Worm (Caenorhabditis elegans) whole organism, mixed stage, embryonic: ENCODE data around the gene C15F1.5.

ENCODE experiments used
- bed-3 ChIP-seq: fragments of 200-800 bp; sonication (Bioruptor generic); optimal IDR thresholded peaks from 3 replicates; lab custom pipeline; 2018; ENCODE audit warnings: mild to moderate bottlenecking, missing genetic modification characterization, moderate library complexity, missing compliant biosample characterization
- blmp-1 ChIP-seq: fragments of 150-350 bp; optimal IDR thresholded peaks from 2 replicates; lab custom pipeline; 2014; ENCODE audit warnings: missing biosample characterization, missing genetic modification characterization
- ceh-83 ChIP-seq: fragments of 200-800 bp; sonication (Bioruptor generic); optimal IDR thresholded peaks from 2 replicates; lab custom pipeline; 2018; ENCODE audit warnings: mild to moderate bottlenecking, missing genetic modification characterization, missing compliant biosample characterization
- ces-1 ChIP-seq: fragments of 150-350 bp; optimal IDR thresholded peaks from 2 replicates; lab custom pipeline; 2014; ENCODE audit warnings: missing biosample characterization, missing genetic modification reagents, missing genetic modification characterization
- cnd-1 ChIP-seq: fragments of 200-800 bp; sonication (Bioruptor generic); optimal IDR thresholded peaks from 2 replicates; lab custom pipeline; 2018; ENCODE audit warnings: mild to moderate bottlenecking, missing genetic modification characterization, missing compliant biosample characterization
- drap-1 ChIP-seq: fragments of 200-800 bp; sonication (Bioruptor generic); optimal IDR thresholded peaks from 3 replicates; lab custom pipeline; 2018; ENCODE audit warnings: mild to moderate bottlenecking, missing genetic modification characterization, missing compliant biosample characterization
- elt-1 ChIP-seq: sonication (generic microtip); optimal IDR thresholded peaks from 2 replicates; lab custom pipeline; 2017; ENCODE audit warnings: missing genetic modification characterization, mild to moderate bottlenecking, missing compliant biosample characterization, antibody characterized with exemption, moderate library complexity, borderline replicate concordance; ENCODE audit not compliant: insufficient read depth
- hlh-1 ChIP-seq: fragments of 150-350 bp; optimal IDR thresholded peaks from 2 replicates; lab custom pipeline; 2014; ENCODE audit warnings: missing biosample characterization, missing genetic modification reagents, missing genetic modification characterization
- lin-32 ChIP-seq: fragments of 200-800 bp; sonication (Bioruptor generic); optimal IDR thresholded peaks from 2 replicates; lab custom pipeline; 2018; ENCODE audit warnings: mild to moderate bottlenecking, missing genetic modification characterization, missing compliant biosample characterization
- mls-2 ChIP-seq: sonication (generic microtip); optimal IDR thresholded peaks from 2 replicates; lab custom pipeline; 2016; ENCODE audit warnings: mild to moderate bottlenecking, missing genetic modification characterization, moderate library complexity, missing compliant biosample characterization
- nhr-12 ChIP-seq: fragments of 150-350 bp; optimal IDR thresholded peaks from 2 replicates; lab custom pipeline; 2014; ENCODE audit warnings: missing biosample characterization, missing genetic modification characterization
- nhr-237 ChIP-seq: fragments of 150-350 bp; optimal IDR thresholded peaks from 2 replicates; lab custom pipeline; 2014; ENCODE audit warnings: missing biosample characterization, missing genetic modification characterization
- sem-2 ChIP-seq: fragments of 200-800 bp; sonication (Bioruptor generic); optimal IDR thresholded peaks from 2 replicates; lab custom pipeline; 2018; ENCODE audit warnings: mild to moderate bottlenecking, missing genetic modification characterization, missing compliant biosample characterization
- snpc-4 ChIP-seq: fragments of 150-350 bp; optimal IDR thresholded peaks from 2 replicates; lab custom pipeline; 2014; ENCODE audit warnings: missing biosample characterization, missing genetic modification characterization
- sptf-1 ChIP-seq: sonication (generic microtip); optimal IDR thresholded peaks from 2 replicates; lab custom pipeline; 2017; ENCODE audit warnings: mild to moderate bottlenecking, missing genetic modification characterization, moderate library complexity, missing compliant biosample characterization
- unc-39 ChIP-seq: fragments of 150-350 bp; optimal IDR thresholded peaks from 2 replicates; lab custom pipeline; 2014; ENCODE audit warnings: missing biosample characterization, missing genetic modification characterization

C15F1.5 gene

DNA sequence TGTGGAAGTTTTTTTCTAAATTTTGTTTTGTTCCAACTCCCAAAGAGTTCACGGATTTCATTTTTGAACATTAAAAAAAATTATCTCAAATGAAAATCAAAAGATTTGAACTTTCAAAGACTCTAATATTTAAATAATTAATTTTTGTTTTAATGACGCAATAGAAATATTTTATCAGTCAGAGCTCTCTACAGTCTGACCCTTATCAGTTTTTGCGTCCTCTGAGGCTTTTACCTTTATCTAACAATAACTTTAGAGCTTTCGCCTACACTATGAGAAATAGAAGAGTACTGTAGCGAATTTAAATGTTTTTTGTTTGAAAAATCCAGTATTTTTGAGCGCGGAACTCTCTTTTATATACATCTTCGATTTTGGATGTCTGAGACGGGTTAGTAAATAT is 51.6 kb downstream of the C15F1.5 start, which contains the start of gene B0252.5:
TSS of gene B0252.5 (minus strand) at position 17 of the 400 bp plus-strand sequence.
- TF ChIP-seq cnd-1 (tag; lab: Kevin White, UChicago) (no peak), nhr-237 (tag; lab: Kevin White, UChicago) (no peak), blmp-1 (tag; lab: Kevin White, UChicago) (no peak), bed-3 (no peak), snpc-4 (tag; lab: Kevin White, UChicago) (no peak), mls-2 (tag; lab: Kevin White, UChicago) (no peak), ceh-83 (GFP tag; lab: Kevin White, UChicago) (no peak), sem-2 (GFP tag; lab: Kevin White, UChicago) (no peak), nhr-12 (tag; lab: Kevin White, UChicago) (no peak), lin-32 (GFP tag; lab: Kevin White, UChicago) (no peak), drap-1 (GFP tag; lab: Kevin White, UChicago) (no peak), elt-1 (tag; lab: Kevin White, UChicago) (no peak), ces-1 (no peak), hlh-1 (no peak), sptf-1 (tag; lab: Kevin White, UChicago) (no peak), unc-39 (tag; lab: Kevin White, UChicago) (no peak)
- TF ChIP-seq, all 35 proteins: peak for 0
